Worm (Caenorhabditis elegans): ENCODE measurements around the gene Y22D7AL.9.

Y22D7AL.9 gene

DNA sequence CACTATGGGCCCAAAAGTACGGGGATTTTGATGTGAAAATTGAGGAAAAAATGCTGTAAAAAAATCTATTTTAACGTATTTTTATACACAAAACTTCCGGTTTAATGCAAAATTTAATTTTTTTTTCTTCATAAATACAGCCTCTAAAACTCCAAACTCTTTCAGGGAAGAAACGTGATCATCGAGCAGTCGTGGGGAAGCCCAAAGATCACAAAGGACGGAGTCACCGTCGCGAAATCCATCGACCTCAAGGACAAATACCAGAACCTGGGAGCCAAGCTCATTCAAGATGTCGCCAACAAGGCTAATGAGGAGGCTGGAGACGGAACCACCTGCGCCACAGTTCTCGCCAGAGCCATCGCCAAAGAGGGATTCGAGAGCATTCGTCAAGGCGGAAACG is 6.1 kb upstream of the Y22D7AL.9 start:
- no peak for TF ChIP-seq lsy-2 (tag; optimal IDR thresholded peaks at IDR 0.05)
- no peak for TF ChIP-seq sptf-1 (tag; optimal IDR thresholded peaks at IDR 0.05)
- TF ChIP-seq ceh-43 (GFP tag; optimal IDR thresholded peaks at IDR 0.05) = no peak
- no peak for TF ChIP-seq ceh-39 (tag; optimal IDR thresholded peaks at IDR 0.05)
- TF ChIP-seq snpc-4 (tag; optimal IDR thresholded peaks at IDR 0.05) = no peak
- no peak for TF ChIP-seq pha-4 (tag; optimal IDR thresholded peaks at IDR 0.05)
- TF ChIP-seq unc-62 (GFP tag; optimal IDR thresholded peaks at IDR 0.05) = no peak
- no peak for TF ChIP-seq blmp-1 (tag; optimal IDR thresholded peaks at IDR 0.05)
- no peak for TF ChIP-seq lin-13 (tag; optimal IDR thresholded peaks at IDR 0.05)
- TF ChIP-seq hlh-1 (tag; optimal IDR thresholded peaks at IDR 0.05) = no peak
- TF ChIP-seq elt-1 (tag; optimal IDR thresholded peaks at IDR 0.05; ENCODE audit: borderline replicate concordance, insufficient read depth) = no peak
- no peak for TF ChIP-seq nhr-12 (tag; optimal IDR thresholded peaks at IDR 0.05)
- TF ChIP-seq unc-39 (tag; optimal IDR thresholded peaks at IDR 0.05) = no peak
- no peak for TF ChIP-seq mep-1 (tag; optimal IDR thresholded peaks at IDR 0.05)

ce11 chrIII:1619442-1619841 is 5.6 kb upstream of the Y22D7AL.9 start, which contains the start of gene hsp-60:
Gene hsp-60 (plus strand): TSS chrIII:1619742.
- no peak for TF ChIP-seq nhr-12 (tag; optimal IDR thresholded peaks at IDR 0.05)
- TF ChIP-seq nhr-237 (tag; optimal IDR thresholded peaks at IDR 0.05) = no peak
- no peak for TF ChIP-seq nhr-2 (tag; optimal IDR thresholded peaks at IDR 0.05)
- no peak for TF ChIP-seq ceh-83 (GFP tag; optimal IDR thresholded peaks at IDR 0.05)
- TF ChIP-seq ces-1 (GFP tag; optimal IDR thresholded peaks at IDR 0.05) = no peak
- no peak for TF ChIP-seq unc-39 (tag; optimal IDR thresholded peaks at IDR 0.05)
- no peak for TF ChIP-seq unc-120 (tag; optimal IDR thresholded peaks at IDR 0.05; ENCODE audit: poor library complexity, severe bottlenecking)
- no peak for TF ChIP-seq blmp-1 (tag; optimal IDR thresholded peaks at IDR 0.05)
- no peak for TF ChIP-seq ceh-39 (tag; optimal IDR thresholded peaks at IDR 0.05)
- no peak for TF ChIP-seq sptf-1 (tag; optimal IDR thresholded peaks at IDR 0.05)
- TF ChIP-seq ceh-43 (GFP tag; optimal IDR thresholded peaks at IDR 0.05) = no peak
- no peak for TF ChIP-seq mls-2 (tag; optimal IDR thresholded peaks at IDR 0.05)
- TF ChIP-seq drap-1 (GFP tag; optimal IDR thresholded peaks at IDR 0.05) = no peak
- TF ChIP-seq tbx-8 (GFP tag; optimal IDR thresholded peaks at IDR 0.05) = no peak

ce11 chrIII:1618915-1619314 is 5.1 kb upstream of the Y22D7AL.9 start, which contains the start of gene Y22D7AL.10:
Gene Y22D7AL.10 (minus strand): TSS chrIII:1618929.
- TF ChIP-seq hlh-1 (tag; optimal IDR thresholded peaks at IDR 0.05) (peak; percentile 63), tbx-8 (GFP tag; optimal IDR thresholded peaks at IDR 0.05) (peak; percentile 80), ham-2 (GFP tag; optimal IDR thresholded peaks at IDR 0.05) (peak; percentile 80), lsy-2 (tag; optimal IDR thresholded peaks at IDR 0.05) (peak; percentile 94), ztf-11 (tag; optimal IDR thresholded peaks at IDR 0.05) (peak; percentile 90), blmp-1 (tag; optimal IDR thresholded peaks at IDR 0.05) (peak; percentile 85), nhr-237 (tag; optimal IDR thresholded peaks at IDR 0.05) (peak; percentile 93), ceh-83 (GFP tag; optimal IDR thresholded peaks at IDR 0.05) (peak; percentile 84), nhr-28 (tag; optimal IDR thresholded peaks at IDR 0.05) (no peak), unc-39 (tag; optimal IDR thresholded peaks at IDR 0.05) (peak; percentile 7), mep-1 (tag; optimal IDR thresholded peaks at IDR 0.05) (peak; percentile 97), elt-1 (tag; optimal IDR thresholded peaks at IDR 0.05; ENCODE audit: borderline replicate concordance, insufficient read depth) (peak; percentile 62), M03D4.4 (tag; optimal IDR thresholded peaks at IDR 0.05) (peak; percentile 90), nhr-12 (tag; optimal IDR thresholded peaks at IDR 0.05) (peak; percentile 81), ceh-39 (tag; optimal IDR thresholded peaks at IDR 0.05) (peak; percentile 88), ceh-43 (GFP tag; optimal IDR thresholded peaks at IDR 0.05) (peak; percentile 87), ces-1 (GFP tag; optimal IDR thresholded peaks at IDR 0.05) (peak; percentile 90), unc-120 (tag; optimal IDR thresholded peaks at IDR 0.05; ENCODE audit: poor library complexity, severe bottlenecking) (peak; percentile 88), mab-5 (tag; optimal IDR thresholded peaks at IDR 0.05) (peak; percentile 88), lin-13 (tag; optimal IDR thresholded peaks at IDR 0.05) (peak; percentile 99), elt-3 (tag; optimal IDR thresholded peaks at IDR 0.05) (no peak), zip-8 (tag; optimal IDR thresholded peaks at IDR 0.05) (no peak), cnd-1 (tag; optimal IDR thresholded peaks at IDR 0.05) (peak; percentile 84), nhr-76 (tag; optimal IDR thresholded peaks at IDR 0.05) (peak; percentile 74), snpc-4 (tag; optimal IDR thresholded peaks at IDR 0.05) (no peak), drap-1 (GFP tag; optimal IDR thresholded peaks at IDR 0.05) (peak; percentile 89), lin-32 (GFP tag; optimal IDR thresholded peaks at IDR 0.05) (peak; percentile 13), flh-1 (GFP tag; optimal IDR thresholded peaks at IDR 0.05) (peak; percentile 30), pha-4 (tag; optimal IDR thresholded peaks at IDR 0.05) (peak; percentile 91), nhr-2 (tag; optimal IDR thresholded peaks at IDR 0.05) (peak; percentile 61), sptf-1 (tag; optimal IDR thresholded peaks at IDR 0.05) (peak; percentile 96), unc-62 (GFP tag; optimal IDR thresholded peaks at IDR 0.05) (peak; percentile 49), mls-2 (tag; optimal IDR thresholded peaks at IDR 0.05) (peak; percentile 92), bed-3 (GFP tag; optimal IDR thresholded peaks at IDR 0.05) (peak; percentile 77), sem-2 (GFP tag; optimal IDR thresholded peaks at IDR 0.05) (peak; percentile 65)

Measured in whole organism, mixed stage, embryonic.